Worm (Caenorhabditis elegans) whole organism, L1 larva: ENCODE results near the gene gpd-4.

Experiments
- C04F5.9 ChIP-seq: sonication (generic microtip); optimal IDR thresholded peaks from 2 replicates; lab custom pipeline; 2016; ENCODE audit warnings: missing genetic modification characterization, missing compliant biosample characterization
- C34B4.2 ChIP-seq: sonication (generic microtip); optimal IDR thresholded peaks from 2 replicates; lab custom pipeline; 2017; ENCODE audit warnings: mild to moderate bottlenecking, missing genetic modification characterization, missing compliant biosample characterization
- Y116A8C.19 ChIP-seq: sonication (generic microtip); optimal IDR thresholded peaks from 2 replicates; lab custom pipeline; 2016; ENCODE audit warnings: missing compliant biosample characterization, missing genetic modification characterization, borderline replicate concordance
- aly-2 ChIP-seq: fragments of 150-350 bp; optimal IDR thresholded peaks from 2 replicates; lab custom pipeline; 2014; ENCODE audit warnings: missing biosample characterization, missing genetic modification characterization
- ama-1 ChIP-seq: fragments of 150-350 bp; optimal IDR thresholded peaks from 2 replicates; lab custom pipeline; 2014
- blmp-1 ChIP-seq: fragments of 150-350 bp; optimal IDR thresholded peaks from 2 replicates; lab custom pipeline; 2014; ENCODE audit warnings: missing biosample characterization, missing genetic modification characterization
- ceh-63 ChIP-seq: fragments of 200-800 bp; sonication (Bioruptor generic); optimal IDR thresholded peaks from 2 replicates; lab custom pipeline; 2018; ENCODE audit warnings: mild to moderate bottlenecking, missing genetic modification characterization, missing compliant biosample characterization
- ceh-88 ChIP-seq: fragments of 200-800 bp; sonication (Bioruptor generic); IDR thresholded peaks from 2 replicates; pipeline ENCODE4 v1.3.6; 2022; ENCODE audit warnings: missing genetic modification characterization, missing compliant biosample characterization
- ces-1 ChIP-seq: fragments of 150-350 bp; optimal IDR thresholded peaks from 2 replicates; lab custom pipeline; 2014; ENCODE audit warnings: missing biosample characterization, missing genetic modification reagents, missing genetic modification characterization
- dpl-1 ChIP-seq, 3 experiments: fragments of 150-350 bp in 2 of 3; sonication (generic microtip) in 1 of 3; optimal IDR thresholded peaks; 2 replicates each; lab custom pipeline; 2014 to 2017; ENCODE audit warnings: missing biosample characterization in 3 of 3, missing genetic modification characterization in 3 of 3, missing genetic modification reagents in 3 of 3
- dsc-1 ChIP-seq: sonication (generic microtip); optimal IDR thresholded peaks from 2 replicates; lab custom pipeline; 2016; ENCODE audit warnings: mild to moderate bottlenecking, missing genetic modification characterization, missing compliant biosample characterization
- egl-27 ChIP-seq, 2 experiments: fragments of 150-350 bp in 1 of 2; sonication (generic microtip); optimal IDR thresholded peaks; 3 replicates each; lab custom pipeline; 2017 to 2018; ENCODE audit warnings: missing biosample characterization in 2 of 2, missing genetic modification characterization in 2 of 2, missing genetic modification reagents in 2 of 2
- elt-3 ChIP-seq, 6 experiments: fragments of 150-350 bp in 1 of 6; sonication (generic microtip); optimal IDR thresholded peaks; 2 replicates each; lab custom pipeline; 2017 to 2018; ENCODE audit warnings: missing biosample characterization in 6 of 6, missing genetic modification characterization in 6 of 6, inconsistent platforms in 1 of 6
- ets-5 ChIP-seq: fragments of 200-800 bp; sonication (Bioruptor generic); IDR thresholded peaks from 2 replicates; pipeline ENCODE4 v1.3.6; 2022; ENCODE audit warnings: missing genetic modification characterization, missing compliant biosample characterization
- grh-1 ChIP-seq: fragments of 200-800 bp; sonication (Bioruptor generic); IDR thresholded peaks from 2 replicates; pipeline ENCODE4 v1.3.6; 2022; ENCODE audit warnings: missing genetic modification reagents, missing genetic modification characterization, missing compliant biosample characterization
- hlh-17 ChIP-seq: fragments of 200-800 bp; sonication (Bioruptor generic); optimal IDR thresholded peaks from 2 replicates; lab custom pipeline; 2018; ENCODE audit warnings: missing genetic modification characterization, mild to moderate bottlenecking, missing compliant biosample characterization, moderate library complexity, borderline replicate concordance
- hlh-4 ChIP-seq: sonication (generic microtip); optimal IDR thresholded peaks from 2 replicates; lab custom pipeline; 2016; ENCODE audit warnings: mild to moderate bottlenecking, missing genetic modification characterization, missing compliant biosample characterization
- hpl-2 ChIP-seq: fragments of 150-350 bp; optimal IDR thresholded peaks from 2 replicates; lab custom pipeline; 2014; ENCODE audit warnings: missing biosample characterization, missing genetic modification reagents, missing genetic modification characterization
- irx-1 ChIP-seq: sonication (generic microtip); optimal IDR thresholded peaks from 2 replicates; lab custom pipeline; 2016; ENCODE audit warnings: missing genetic modification characterization, missing compliant biosample characterization
- lsy-2 ChIP-seq, 2 experiments: fragments of 150-350 bp; optimal IDR thresholded peaks; 2 replicates each; lab custom pipeline; 2014; ENCODE audit warnings: missing biosample characterization in 2 of 2, missing genetic modification characterization in 2 of 2
- mab-9 ChIP-seq: fragments of 200-800 bp; sonication (Bioruptor generic); IDR thresholded peaks from 2 replicates; pipeline ENCODE4 v1.3.6; 2022; ENCODE audit warnings: missing genetic modification reagents, missing genetic modification characterization, missing compliant biosample characterization
- mdl-1 ChIP-seq, 2 experiments: fragments of 150-350 bp; optimal IDR thresholded peaks; 2 replicates each; lab custom pipeline; 2014 to 2017; ENCODE audit warnings: missing biosample characterization in 2 of 2, missing genetic modification characterization in 2 of 2, inconsistent platforms in 1 of 2
- mef-2 ChIP-seq: fragments of 150-350 bp; optimal IDR thresholded peaks from 2 replicates; lab custom pipeline; 2014; ENCODE audit warnings: missing biosample characterization, missing genetic modification characterization
- mep-1 ChIP-seq: fragments of 150-350 bp; optimal IDR thresholded peaks from 2 replicates; lab custom pipeline; 2014; ENCODE audit warnings: missing biosample characterization, missing genetic modification characterization
- nhr-19 ChIP-seq: fragments of 200-800 bp; sonication (Bioruptor generic); conservative IDR thresholded peaks from 2 replicates; pipeline ENCODE4 v1.3.6; 2022; ENCODE audit warnings: missing genetic modification characterization, missing compliant biosample characterization
- nhr-20 ChIP-seq: sonication (generic microtip); optimal IDR thresholded peaks from 2 replicates; lab custom pipeline; 2016; ENCODE audit warnings: mild to moderate bottlenecking, missing genetic modification characterization, missing compliant biosample characterization
- nhr-28 ChIP-seq: fragments of 150-350 bp; optimal IDR thresholded peaks from 2 replicates; lab custom pipeline; 2014; ENCODE audit warnings: missing biosample characterization, missing genetic modification characterization
- nhr-47 ChIP-seq: sonication (generic microtip); optimal IDR thresholded peaks from 2 replicates; lab custom pipeline; 2016; ENCODE audit warnings: mild to moderate bottlenecking, missing genetic modification characterization, moderate library complexity, missing compliant biosample characterization
- nhr-71 ChIP-seq: sonication (generic microtip); optimal IDR thresholded peaks from 2 replicates; lab custom pipeline; 2016; ENCODE audit warnings: mild to moderate bottlenecking, missing genetic modification characterization, moderate library complexity, missing compliant biosample characterization
- nhr-76 ChIP-seq: sonication (generic microtip); optimal IDR thresholded peaks from 2 replicates; lab custom pipeline; 2017; ENCODE audit warnings: missing biosample characterization, missing genetic modification characterization
- nhr-77 ChIP-seq: fragments of 150-350 bp; optimal IDR thresholded peaks from 2 replicates; lab custom pipeline; 2014; ENCODE audit warnings: missing biosample characterization, missing genetic modification characterization
- nhr-84 ChIP-seq: sonication (generic microtip); optimal IDR thresholded peaks from 2 replicates; lab custom pipeline; 2017; ENCODE audit warnings: missing biosample characterization, missing genetic modification characterization
- nhr-90 ChIP-seq: sonication (generic microtip); optimal IDR thresholded peaks from 2 replicates; lab custom pipeline; 2016; ENCODE audit warnings: mild to moderate bottlenecking, missing genetic modification characterization, missing compliant biosample characterization; ENCODE audit not compliant: poor library complexity
- pax-3 ChIP-seq: fragments of 200-800 bp; sonication (Bioruptor generic); optimal IDR thresholded peaks from 2 replicates; lab custom pipeline; 2018; ENCODE audit warnings: mild to moderate bottlenecking, missing genetic modification characterization, moderate library complexity, missing compliant biosample characterization
- skn-1 ChIP-seq: fragments of 150-350 bp; optimal IDR thresholded peaks from 2 replicates; lab custom pipeline; 2014; ENCODE audit warnings: missing biosample characterization, missing genetic modification characterization
- snpc-4 ChIP-seq: fragments of 150-350 bp; optimal IDR thresholded peaks from 2 replicates; lab custom pipeline; 2014; ENCODE audit warnings: missing biosample characterization, missing genetic modification characterization
- sup-37 ChIP-seq: fragments of 200-800 bp; sonication (Bioruptor generic); optimal IDR thresholded peaks from 2 replicates; lab custom pipeline; 2018; ENCODE audit warnings: mild to moderate bottlenecking, missing genetic modification characterization, missing compliant biosample characterization
- unc-130 ChIP-seq: fragments of 150-350 bp; optimal IDR thresholded peaks from 2 replicates; lab custom pipeline; 2017; ENCODE audit warnings: missing biosample characterization, missing genetic modification characterization, inconsistent platforms
- unc-30 ChIP-seq: sonication (generic microtip); optimal IDR thresholded peaks from 2 replicates; lab custom pipeline; 2017; ENCODE audit warnings: missing biosample characterization, missing genetic modification characterization
- unc-62 ChIP-seq: fragments of 150-350 bp; optimal IDR thresholded peaks from 2 replicates; lab custom pipeline; 2014; ENCODE audit warnings: missing biosample characterization, missing genetic modification reagents, missing genetic modification characterization
- unc-98 ChIP-seq: fragments of 200-800 bp; sonication (Bioruptor generic); IDR thresholded peaks from 2 replicates; pipeline ENCODE4 v1.3.6; 2022; ENCODE audit warnings: missing genetic modification characterization, missing compliant biosample characterization
- zip-4 ChIP-seq: fragments of 200-800 bp; sonication (Bioruptor generic); optimal IDR thresholded peaks from 2 replicates; lab custom pipeline; 2018; ENCODE audit warnings: mild to moderate bottlenecking, missing genetic modification characterization, moderate library complexity, missing compliant biosample characterization
- ztf-4 ChIP-seq: fragments of 150-350 bp; optimal IDR thresholded peaks from 2 replicates; lab custom pipeline; 2014; ENCODE audit warnings: missing biosample characterization, missing genetic modification characterization

The gpd-4 gene

ce11 chrII:10168905-10169782 is 1.9 kb upstream of the gpd-4 start, which contains the start of gene daf-19 (continued):
- no peak for TF ChIP-seq ztf-4 (tag; lab: Kevin White, UChicago)
- TF ChIP-seq snpc-4 (tag; lab: Kevin White, UChicago) = no peak
- peak; percentile 39 for TF ChIP-seq irx-1 (tag; lab: Kevin White, UChicago)
- TF ChIP-seq unc-62 (GFP tag; lab: Kevin White, UChicago) = no peak
- no peak for TF ChIP-seq nhr-90 (tag; lab: Kevin White, UChicago)
- TF ChIP-seq C34B4.2 = no peak
- peak; percentile 34 for TF ChIP-seq ama-1 (lab: Kevin White, UChicago)
- peak; percentile 52 for TF ChIP-seq nhr-20 (tag; lab: Kevin White, UChicago)
- TF ChIP-seq lsy-2 (tag; optimal IDR thresholded peaks at IDR 0.05; lab: Kevin White, UChicago) = peak; percentile 48 to 59
- TF ChIP-seq mdl-1 (tag; optimal IDR thresholded peaks at IDR 0.05; lab: Kevin White, UChicago) = no peak
- TF ChIP-seq dsc-1 = peak; percentile 68
- TF ChIP-seq ceh-63 (GFP tag; lab: Kevin White, UChicago) = no peak
- TF ChIP-seq zip-4 (GFP tag; lab: Kevin White, UChicago) = peak; percentile 3
- peak; percentile 55 for TF ChIP-seq mep-1 (tag; lab: Kevin White, UChicago)
- TF ChIP-seq hlh-17 (GFP tag; lab: Kevin White, UChicago) = no peak
- TF ChIP-seq egl-27 (tag; optimal IDR thresholded peaks at IDR 0.05; lab: Kevin White, UChicago) = no peak
- TF ChIP-seq hpl-2 (GFP tag; lab: Kevin White, UChicago) = no peak
- no peak for TF ChIP-seq hlh-4
- no peak for TF ChIP-seq sup-37 (GFP tag; lab: Kevin White, UChicago)
- no peak for TF ChIP-seq ets-5 (GFP tag; lab: Robert Waterston, UW)
- no peak for TF ChIP-seq ces-1 (GFP tag; lab: Kevin White, UChicago)
- TF ChIP-seq nhr-84 (tag; lab: Kevin White, UChicago) = no peak
- no peak for TF ChIP-seq unc-30 (tag; lab: Kevin White, UChicago)
- TF ChIP-seq nhr-77 (tag; lab: Kevin White, UChicago) = peak; percentile 61
- no peak for TF ChIP-seq C04F5.9 (tag; lab: Kevin White, UChicago)
- peak; percentile 30; the same call in 1 of the 2 replicates for TF ChIP-seq nhr-19 (GFP tag; lab: Robert Waterston, UW)
- peak; percentile 77 for TF ChIP-seq nhr-47
- peak; percentile 60 for TF ChIP-seq pax-3 (tag; lab: Kevin White, UChicago)
- TF ChIP-seq mab-9 (GFP tag; lab: Robert Waterston, UW) = no peak
- TF ChIP-seq elt-3 (tag; optimal IDR thresholded peaks at IDR 0.05; lab: Kevin White, UChicago) = peak in 2 of 6 experiments; percentile 28 to 88
- TF ChIP-seq skn-1 (tag; lab: Kevin White, UChicago) = peak; percentile 49
- no peak for TF ChIP-seq aly-2 (tag; lab: Kevin White, UChicago)
- TF ChIP-seq unc-130 (tag; lab: Kevin White, UChicago) = no peak
- TF ChIP-seq blmp-1 (tag; lab: Kevin White, UChicago) = peak; percentile 59
- TF ChIP-seq unc-98 (GFP tag; lab: Robert Waterston, UW) = no peak
- no peak for TF ChIP-seq nhr-76
- TF ChIP-seq grh-1 (GFP tag; lab: Robert Waterston, UW) = no peak
- no peak for TF ChIP-seq ceh-88 (GFP tag; lab: Robert Waterston, UW)
- TF ChIP-seq nhr-71 (tag; lab: Kevin White, UChicago) = peak; percentile 66
- TF ChIP-seq Y116A8C.19 (tag; lab: Kevin White, UChicago) = no peak
- no peak for TF ChIP-seq mef-2 (tag; lab: Kevin White, UChicago)
- peak in 2 of 3 experiments; percentile 10 to 19 for TF ChIP-seq dpl-1 (GFP tag; optimal IDR thresholded peaks at IDR 0.05; lab: Kevin White, UChicago)
- no peak for TF ChIP-seq nhr-28
